Worm (Caenorhabditis elegans) whole organism, L1 larva: Measurements from ENCODE around the gene K02D3.2.

Experiments used
- C16A3.4 ChIP-seq: fragments of 150-350 bp; optimal IDR thresholded peaks from 2 replicates; lab custom pipeline; 2014; ENCODE audit warnings: missing biosample characterization, missing genetic modification characterization
- C34B4.2 ChIP-seq: sonication (generic microtip); optimal IDR thresholded peaks from 2 replicates; lab custom pipeline; 2017; ENCODE audit warnings: mild to moderate bottlenecking, missing genetic modification characterization, missing compliant biosample characterization
- blmp-1 ChIP-seq: fragments of 150-350 bp; optimal IDR thresholded peaks from 2 replicates; lab custom pipeline; 2014; ENCODE audit warnings: missing biosample characterization, missing genetic modification characterization
- elt-3 ChIP-seq, 6 experiments: fragments of 150-350 bp in 1 of 6; sonication (generic microtip); optimal IDR thresholded peaks; 2 replicates each; lab custom pipeline; 2017 to 2018; ENCODE audit warnings: missing biosample characterization in 6 of 6, missing genetic modification characterization in 6 of 6, inconsistent platforms in 1 of 6
- fkh-10 ChIP-seq: sonication (generic microtip); optimal IDR thresholded peaks from 2 replicates; lab custom pipeline; 2017; ENCODE audit warnings: missing biosample characterization, missing genetic modification reagents, missing genetic modification characterization
- fos-1 ChIP-seq: fragments of 150-350 bp; optimal IDR thresholded peaks from 2 replicates; lab custom pipeline; 2014; ENCODE audit warnings: missing biosample characterization, missing genetic modification characterization
- grh-1 ChIP-seq: fragments of 200-800 bp; sonication (Bioruptor generic); IDR thresholded peaks from 2 replicates; pipeline ENCODE4 v1.3.6; 2022; ENCODE audit warnings: missing genetic modification reagents, missing genetic modification characterization, missing compliant biosample characterization
- jun-1 ChIP-seq: fragments of 150-350 bp; optimal IDR thresholded peaks from 2 replicates; lab custom pipeline; 2014; ENCODE audit warnings: missing biosample characterization, missing genetic modification reagents, missing genetic modification characterization
- lin-14 ChIP-seq: fragments of 200-800 bp; sonication (Bioruptor generic); optimal IDR thresholded peaks from 2 replicates; lab custom pipeline; 2018; ENCODE audit warnings: mild to moderate bottlenecking, missing genetic modification characterization, moderate library complexity, missing compliant biosample characterization
- lin-35 ChIP-seq, 2 experiments: fragments of 150-350 bp; optimal IDR thresholded peaks; 2 replicates each; lab custom pipeline; 2014; ENCODE audit warnings: missing biosample characterization in 2 of 2, missing genetic modification characterization in 2 of 2, missing genetic modification reagents in 2 of 2
- lsy-2 ChIP-seq, 2 experiments: fragments of 150-350 bp; optimal IDR thresholded peaks; 2 replicates each; lab custom pipeline; 2014; ENCODE audit warnings: missing biosample characterization in 2 of 2, missing genetic modification characterization in 2 of 2
- mep-1 ChIP-seq: fragments of 150-350 bp; optimal IDR thresholded peaks from 2 replicates; lab custom pipeline; 2014; ENCODE audit warnings: missing biosample characterization, missing genetic modification characterization
- nhr-11 ChIP-seq: fragments of 150-350 bp; optimal IDR thresholded peaks from 2 replicates; lab custom pipeline; 2014; ENCODE audit warnings: missing biosample characterization, missing genetic modification characterization
- nhr-20 ChIP-seq: sonication (generic microtip); optimal IDR thresholded peaks from 2 replicates; lab custom pipeline; 2016; ENCODE audit warnings: mild to moderate bottlenecking, missing genetic modification characterization, missing compliant biosample characterization
- nhr-71 ChIP-seq: sonication (generic microtip); optimal IDR thresholded peaks from 2 replicates; lab custom pipeline; 2016; ENCODE audit warnings: mild to moderate bottlenecking, missing genetic modification characterization, moderate library complexity, missing compliant biosample characterization
- nhr-84 ChIP-seq: sonication (generic microtip); optimal IDR thresholded peaks from 2 replicates; lab custom pipeline; 2017; ENCODE audit warnings: missing biosample characterization, missing genetic modification characterization
- nhr-85 ChIP-seq: sonication (generic microtip); peaks from one replicate; lab custom pipeline; 2016; ENCODE audit warnings: missing genetic modification characterization, inconsistent platforms, missing compliant biosample characterization
- nhr-90 ChIP-seq: sonication (generic microtip); optimal IDR thresholded peaks from 2 replicates; lab custom pipeline; 2016; ENCODE audit warnings: mild to moderate bottlenecking, missing genetic modification characterization, missing compliant biosample characterization; ENCODE audit not compliant: poor library complexity
- pag-3 ChIP-seq: sonication (generic microtip); optimal IDR thresholded peaks from 2 replicates; lab custom pipeline; 2017; ENCODE audit warnings: missing genetic modification characterization, mild to moderate bottlenecking, missing compliant biosample characterization, antibody characterized with exemption, borderline replicate concordance; ENCODE audit not compliant: insufficient read depth
- pax-3 ChIP-seq: fragments of 200-800 bp; sonication (Bioruptor generic); optimal IDR thresholded peaks from 2 replicates; lab custom pipeline; 2018; ENCODE audit warnings: mild to moderate bottlenecking, missing genetic modification characterization, moderate library complexity, missing compliant biosample characterization
- skn-1 ChIP-seq: fragments of 150-350 bp; optimal IDR thresholded peaks from 2 replicates; lab custom pipeline; 2014; ENCODE audit warnings: missing biosample characterization, missing genetic modification characterization
- snu-23 ChIP-seq: sonication (generic microtip); optimal IDR thresholded peaks from 2 replicates; lab custom pipeline; 2016; ENCODE audit warnings: missing genetic modification characterization, missing compliant biosample characterization
- tbx-2 ChIP-seq: sonication (generic microtip); optimal IDR thresholded peaks from 2 replicates; lab custom pipeline; 2016; ENCODE audit warnings: missing genetic modification characterization, missing compliant biosample characterization
- zag-1 ChIP-seq: fragments of 150-350 bp; optimal IDR thresholded peaks from 2 replicates; lab custom pipeline; 2014; ENCODE audit warnings: missing biosample characterization, missing genetic modification characterization
- ztf-4 ChIP-seq: fragments of 150-350 bp; optimal IDR thresholded peaks from 2 replicates; lab custom pipeline; 2014; ENCODE audit warnings: missing biosample characterization, missing genetic modification characterization

The K02D3.2 gene

ce11 chrX:13663641-13664633, 47.9 kb downstream of the K02D3.2 start, which contains the start of gene C04A11.5:
C04A11.5 (plus strand) TSS chrX:13664583.
- TF ChIP-seq snu-23 (GFP tag; lab: Kevin White, UChicago), result peak; percentile 35
- no peak for TF ChIP-seq nhr-11 (tag; lab: Kevin White, UChicago)
- no peak for TF ChIP-seq fos-1 (tag; lab: Kevin White, UChicago)
- peak; percentile 1 for TF ChIP-seq mep-1
- peak; percentile 76 for TF ChIP-seq grh-1 (GFP tag; lab: Robert Waterston, UW)
- TF ChIP-seq blmp-1, result peak; percentile 9
- TF ChIP-seq nhr-85, result peak; percentile 90
- peak in 1 of 2 experiments; percentile 5 for TF ChIP-seq lsy-2 (tag; optimal IDR thresholded peaks at IDR 0.05; lab: Kevin White, UChicago)
- TF ChIP-seq pax-3, result no peak
- TF ChIP-seq lin-35 (GFP tag; optimal IDR thresholded peaks at IDR 0.05; lab: Kevin White, UChicago), result peak in 1 of 2 experiments; percentile 4
- TF ChIP-seq lin-14 (GFP tag; lab: Kevin White, UChicago), result peak; percentile 73
- peak; percentile 70 for TF ChIP-seq nhr-20 (tag; lab: Kevin White, UChicago)
- TF ChIP-seq pag-3 (tag; lab: Kevin White, UChicago), result peak; percentile 6
- TF ChIP-seq nhr-84 (tag; lab: Kevin White, UChicago), result no peak
- TF ChIP-seq nhr-71 (tag; lab: Kevin White, UChicago), result peak; percentile 36
- peak in 2 of 6 experiments; percentile 69 to 84 for TF ChIP-seq elt-3 (tag; optimal IDR thresholded peaks at IDR 0.05; lab: Kevin White, UChicago)

- TF ChIP-seq jun-1 (no peak), C16A3.4 (tag; lab: Kevin White, UChicago) (no peak), pax-3 (no peak), C34B4.2 (tag; lab: Kevin White, UChicago) (no peak), fkh-10 (no peak), blmp-1 (no peak), zag-1 (no peak), nhr-90 (tag; lab: Kevin White, UChicago) (no peak), skn-1 (tag; lab: Kevin White, UChicago) (no peak), tbx-2 (tag; lab: Kevin White, UChicago) (no peak), ztf-4 (no peak)
These were observed 51.6 kb downstream of the K02D3.2 start, which contains the start of gene C04A11.1 for ce11 chrX:13660206-13660605. C04A11.1 (plus strand) TSS chrX:13660506.
